Fruit fly (Drosophila melanogaster): Measurements from ENCODE around the gene CG15449.

The CG15449 gene

DNA sequence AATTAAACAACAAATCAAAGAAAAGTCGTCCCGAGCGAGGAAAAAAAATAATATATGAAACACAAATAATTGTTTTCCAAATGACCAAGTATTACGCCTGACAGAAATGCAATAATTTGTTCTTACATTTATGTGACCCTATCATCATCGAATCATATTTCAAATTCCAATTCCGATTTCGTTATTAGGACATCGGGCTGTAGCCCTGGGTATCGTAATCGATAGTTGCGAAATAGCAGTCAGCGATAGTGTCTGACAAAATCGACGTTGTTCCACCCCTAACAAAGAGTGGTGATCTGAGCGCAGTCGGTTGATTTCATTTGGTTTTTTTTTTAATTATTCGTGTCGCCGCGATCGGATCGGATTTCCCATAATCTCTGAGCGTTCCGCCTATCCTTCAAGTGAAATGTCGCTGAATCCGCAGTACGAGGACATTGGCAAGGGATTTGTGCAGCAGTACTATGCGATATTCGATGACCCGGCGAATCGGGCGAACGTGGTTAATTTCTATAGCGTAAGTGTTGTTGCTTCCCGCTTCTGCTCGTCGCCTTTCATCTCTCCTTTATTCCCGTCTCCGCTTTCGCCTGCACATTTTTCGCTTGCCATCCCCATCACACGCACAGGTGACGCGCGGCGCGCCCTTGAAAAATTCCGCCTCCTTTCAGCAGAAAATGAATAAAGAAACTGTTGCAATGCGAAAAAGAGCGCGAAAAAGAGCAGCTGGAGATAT lies 5.0 kb downstream of the CG15449 start, which contains the start of gene Ntf-2:
Ntf-2 (plus strand) TSS at position 262 of the 730 bp plus-strand sequence.
- TF ChIP-seq EcR (GFP tag; optimal IDR thresholded peaks at IDR 0.05) (peak; percentile 43), CG8301 (tag; optimal IDR thresholded peaks at IDR 0.05) (no peak)

DNA sequence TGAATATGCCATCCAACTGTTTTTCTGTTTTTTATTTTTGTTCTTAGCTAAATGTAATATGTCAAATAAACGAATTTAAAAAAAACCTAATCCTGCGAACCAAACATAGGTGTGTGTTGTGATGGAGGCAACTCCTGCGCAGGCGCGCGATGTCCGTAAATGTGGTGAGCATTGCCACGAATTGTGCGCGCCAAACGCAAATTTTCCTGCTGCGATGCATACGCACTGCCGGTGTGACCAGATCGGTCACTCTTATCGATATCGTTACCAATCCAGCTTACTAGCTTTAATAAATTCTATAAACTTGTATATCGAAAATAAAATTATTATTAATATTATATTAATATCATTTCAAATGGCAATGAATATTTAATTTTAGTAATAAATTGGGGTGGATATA lies 5.8 kb downstream of the CG15449 start:
- TF ChIP-seq CG14655 (GFP tag; optimal IDR thresholded peaks at IDR 0.05) (no peak), CG10348 (GFP tag; IDR thresholded peaks at IDR 0.05) (no peak)

DNA sequence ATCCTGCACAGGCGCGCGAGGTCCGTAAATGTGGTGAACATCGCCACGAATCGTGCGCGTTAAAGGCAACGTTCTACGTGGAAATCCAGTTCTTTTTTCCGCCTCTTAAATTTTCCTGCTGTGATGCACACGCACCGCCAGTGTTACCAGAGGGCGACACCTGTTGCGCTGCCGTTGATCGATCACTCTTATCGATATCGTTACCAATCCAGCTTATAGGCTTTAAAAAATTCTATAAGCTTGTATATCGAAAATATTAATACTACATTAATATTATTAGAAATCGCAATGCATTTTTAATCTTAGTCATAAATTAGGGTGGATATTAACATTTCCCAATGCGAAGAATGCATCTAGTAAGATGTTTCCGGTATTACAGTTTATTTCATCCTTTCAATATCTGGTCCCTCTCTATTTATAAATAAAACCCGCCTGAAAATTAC lies 8.6 kb downstream of the CG15449 start, which contains the start of gene CG1529:
CG1529 (minus strand) TSS at position 132 of the 443 bp plus-strand sequence.
- no peak for TF ChIP-seq CG17806 (tag; optimal IDR thresholded peaks at IDR 0.05)
- TF ChIP-seq CG8159 (tag; optimal IDR thresholded peaks at IDR 0.05), result peak; percentile 8

DNA sequence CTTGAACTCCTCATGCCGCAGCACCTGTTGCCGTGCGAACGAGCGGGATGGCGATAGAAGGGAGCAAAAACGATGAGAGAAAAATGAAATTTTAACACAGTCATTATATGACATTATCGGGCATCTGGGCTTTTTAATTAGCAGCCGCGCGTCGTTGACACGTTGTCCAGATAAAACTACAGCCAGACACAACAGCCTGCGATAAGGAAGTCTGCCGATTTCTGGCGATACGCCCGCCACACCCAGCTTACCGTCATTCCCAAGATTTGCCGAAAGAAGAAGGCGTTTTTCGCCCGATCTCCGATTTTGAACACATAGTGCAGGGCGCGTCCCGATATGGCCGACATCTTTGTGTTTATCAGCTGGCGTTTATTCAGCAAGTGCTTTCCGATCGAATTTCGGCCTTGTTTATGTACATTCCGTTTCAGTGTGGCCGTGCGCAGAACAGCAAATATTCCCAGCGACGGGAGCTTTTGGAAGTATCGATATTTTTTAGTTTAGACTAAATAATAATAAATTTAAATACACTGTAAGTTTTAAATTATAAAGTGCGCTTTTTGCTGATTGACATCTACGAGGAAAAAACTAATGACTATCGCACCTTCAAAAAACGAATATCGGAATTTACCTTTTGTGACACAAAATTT lies 12.4 kb downstream of the CG15449 start, which contains the start of gene CG1532:
CG1532 (minus strand) TSS at position 433 of the 647 bp plus-strand sequence.
- TF ChIP-seq CG8159 (tag; optimal IDR thresholded peaks at IDR 0.05) (no peak), Ets98B (GFP tag; IDR thresholded peaks at IDR 0.05) (peak; percentile 6; the same call in 1 of the 2 replicates), EcR (GFP tag; optimal IDR thresholded peaks at IDR 0.05) (peak; percentile 30), Pif1B (GFP tag; optimal IDR thresholded peaks at IDR 0.05) (no peak), CG14655 (GFP tag; optimal IDR thresholded peaks at IDR 0.05) (no peak), CG15710 (tag; optimal IDR thresholded peaks at IDR 0.05) (no peak), fd96Ca (GFP tag; IDR thresholded peaks at IDR 0.05) (no peak), CG32121 (GFP tag; IDR thresholded peaks at IDR 0.05) (0 out of 2 replicates have a peak, but pooled peaks have one; percentile 25), CG12605 (GFP tag; IDR thresholded peaks at IDR 0.05) (no peak), rn (GFP tag; IDR thresholded peaks at IDR 0.05) (no peak), Pif1A (GFP tag; optimal IDR thresholded peaks at IDR 0.05) (peak; percentile 40), D1 (tag; optimal IDR thresholded peaks at IDR 0.05) (no peak), CG34367 (tag; optimal IDR thresholded peaks at IDR 0.05) (no peak), gl (tag; optimal IDR thresholded peaks at IDR 0.05) (no peak), CG10348 (GFP tag; IDR thresholded peaks at IDR 0.05) (no peak), CG17806 (tag; optimal IDR thresholded peaks at IDR 0.05) (no peak), CG4496 (GFP tag; IDR thresholded peaks at IDR 0.05) (no peak)

DNA sequence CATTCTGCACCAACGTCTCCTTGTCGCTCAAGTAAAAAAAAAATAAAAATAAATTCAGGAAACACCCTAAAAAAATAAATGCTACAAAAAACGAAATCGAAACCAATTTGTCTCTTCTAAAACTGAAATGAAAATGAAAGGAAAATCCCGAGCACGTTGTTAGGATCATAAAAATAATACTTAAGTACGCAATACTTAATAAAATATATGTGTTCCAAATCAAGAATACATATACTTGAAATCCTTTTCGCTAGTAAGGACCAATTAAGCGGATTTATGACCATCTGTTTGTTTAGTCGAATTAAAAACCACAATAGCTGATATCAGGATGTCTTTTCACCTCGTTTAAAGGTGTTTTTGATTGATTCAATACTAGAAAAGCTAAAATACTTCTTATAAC lies 14.6 kb downstream of the CG15449 start, which contains the start of gene r-cup:
r-cup (minus strand) TSS at position 101 of the 400 bp plus-strand sequence.
- no peak for TF ChIP-seq CG4496 (GFP tag; IDR thresholded peaks at IDR 0.05)
- no peak for TF ChIP-seq CG8159 (tag; optimal IDR thresholded peaks at IDR 0.05)
- no peak for TF ChIP-seq Pif1B (GFP tag; optimal IDR thresholded peaks at IDR 0.05)
- no peak for TF ChIP-seq rn (GFP tag; IDR thresholded peaks at IDR 0.05)

DNA sequence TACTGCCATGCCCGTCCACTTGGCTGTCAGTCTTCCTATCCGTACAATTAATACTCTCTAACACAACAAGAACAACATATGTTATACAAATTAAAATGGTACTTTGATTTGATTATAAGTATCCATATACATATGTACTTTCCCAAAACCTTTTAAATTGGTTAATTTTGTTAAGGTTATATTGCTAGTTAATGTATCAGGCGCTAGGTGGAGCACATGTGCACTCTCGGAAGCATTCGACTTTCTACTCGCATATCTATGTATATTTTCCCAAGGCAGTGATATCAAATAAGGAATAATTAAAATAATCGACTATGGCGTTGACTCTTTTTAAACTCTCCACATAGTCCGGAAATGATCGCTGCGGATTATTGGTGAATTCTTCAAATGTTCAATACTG lies 22.8 kb downstream of the CG15449 start:
- TF ChIP-seq CG8159 (tag; optimal IDR thresholded peaks at IDR 0.05), result no peak
- no peak for TF ChIP-seq D1 (tag; optimal IDR thresholded peaks at IDR 0.05)
- TF ChIP-seq Ets98B (GFP tag; IDR thresholded peaks at IDR 0.05), result no peak
- no peak for TF ChIP-seq CG13204 (GFP tag; optimal IDR thresholded peaks at IDR 0.05)
- no peak for TF ChIP-seq CG9948 (tag; optimal IDR thresholded peaks at IDR 0.05)
- no peak for TF ChIP-seq gl (tag; optimal IDR thresholded peaks at IDR 0.05)
- no peak for TF ChIP-seq CG10348 (GFP tag; IDR thresholded peaks at IDR 0.05)
- no peak for TF ChIP-seq CG8301 (tag; optimal IDR thresholded peaks at IDR 0.05)
- TF ChIP-seq CG14655 (GFP tag; optimal IDR thresholded peaks at IDR 0.05), result no peak
- TF ChIP-seq CG12605 (GFP tag; IDR thresholded peaks at IDR 0.05), result no peak
- no peak for TF ChIP-seq Pif1B (GFP tag; optimal IDR thresholded peaks at IDR 0.05)
- TF ChIP-seq Pif1A (GFP tag; optimal IDR thresholded peaks at IDR 0.05), result no peak
- no peak for TF ChIP-seq CG32121 (GFP tag; IDR thresholded peaks at IDR 0.05)
- no peak for TF ChIP-seq CG17806 (tag; optimal IDR thresholded peaks at IDR 0.05)

DNA sequence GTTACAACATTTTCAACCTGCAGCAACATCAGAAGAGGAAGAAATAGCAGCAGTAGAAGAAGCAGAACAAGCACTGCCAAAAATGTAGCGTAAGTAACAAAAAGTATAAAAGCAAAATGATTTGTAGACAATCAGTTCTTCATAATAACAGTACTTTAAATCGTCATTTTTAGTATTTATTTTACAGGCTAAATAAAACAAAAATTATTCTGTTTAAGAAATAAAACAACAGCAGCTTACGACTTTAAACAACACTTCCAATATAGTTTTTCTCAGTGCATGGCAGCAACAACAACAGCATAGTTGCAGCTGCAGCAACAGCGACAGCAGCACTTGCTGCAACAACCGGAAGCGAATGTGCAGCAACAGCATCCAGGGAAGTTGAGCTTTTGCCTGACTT lies 29.9 kb downstream of the CG15449 start:
- TF ChIP-seq D1 (tag; optimal IDR thresholded peaks at IDR 0.05), result no peak
- TF ChIP-seq CG13204 (GFP tag; optimal IDR thresholded peaks at IDR 0.05), result no peak
- peak; percentile 54 for TF ChIP-seq CG8159 (tag; optimal IDR thresholded peaks at IDR 0.05)
- TF ChIP-seq CG15710 (tag; optimal IDR thresholded peaks at IDR 0.05), result peak; percentile 42
- peak; percentile 26 for TF ChIP-seq Pif1A (GFP tag; optimal IDR thresholded peaks at IDR 0.05)
- TF ChIP-seq CG4496 (GFP tag; IDR thresholded peaks at IDR 0.05), result 0 out of 3 replicates have a peak, but pooled peaks have one; percentile 18
- no peak for TF ChIP-seq CG32121 (GFP tag; IDR thresholded peaks at IDR 0.05)
- TF ChIP-seq Ets98B (GFP tag; IDR thresholded peaks at IDR 0.05), result no peak
- TF ChIP-seq Pif1B (GFP tag; optimal IDR thresholded peaks at IDR 0.05), result no peak
- TF ChIP-seq fd96Ca (GFP tag; IDR thresholded peaks at IDR 0.05), result no peak
- no peak for TF ChIP-seq EcR (GFP tag; optimal IDR thresholded peaks at IDR 0.05)
- TF ChIP-seq CG10348 (GFP tag; IDR thresholded peaks at IDR 0.05), result no peak
- TF ChIP-seq rn (GFP tag; IDR thresholded peaks at IDR 0.05), result no peak
- peak; percentile 11 for TF ChIP-seq CG34367 (tag; optimal IDR thresholded peaks at IDR 0.05)
- TF ChIP-seq CG12605 (GFP tag; IDR thresholded peaks at IDR 0.05), result no peak
- peak; percentile 35 for TF ChIP-seq CG8301 (tag; optimal IDR thresholded peaks at IDR 0.05)
- peak; percentile 49 for TF ChIP-seq CG14655 (GFP tag; optimal IDR thresholded peaks at IDR 0.05)
- peak; percentile 12 for TF ChIP-seq CG9948 (tag; optimal IDR thresholded peaks at IDR 0.05)
- no peak for TF ChIP-seq CG17806 (tag; optimal IDR thresholded peaks at IDR 0.05)
- TF ChIP-seq gl (tag; optimal IDR thresholded peaks at IDR 0.05), result no peak
- no peak for TF ChIP-seq Snoo (tag; optimal IDR thresholded peaks at IDR 0.05)

Measured in whole organism, pupa.